Worm (Caenorhabditis elegans) whole organism, L4/young adult: ENCODE measurements around the gene hpl-2.

Experiments
- W03F9.2 ChIP-seq: fragments of 150-350 bp; optimal IDR thresholded peaks from 2 replicates; lab custom pipeline; 2014; ENCODE audit warnings: missing biosample characterization, missing genetic modification characterization
- dao-5 ChIP-seq: sonication (generic microtip); optimal IDR thresholded peaks from 2 replicates; lab custom pipeline; 2016; ENCODE audit warnings: missing genotype, missing genetic modification characterization, moderate library complexity, missing compliant biosample characterization
- him-1 ChIP-seq: sonication (generic microtip); optimal IDR thresholded peaks from 2 replicates; lab custom pipeline; 2016; ENCODE audit warnings: missing genotype, missing genetic modification reagents, missing genetic modification characterization, missing compliant biosample characterization

- TF ChIP-seq him-1 (tag; lab: Kevin White, UChicago) (no peak), W03F9.2 (tag; lab: Kevin White, UChicago) (no peak), dao-5 (no peak)
These were observed 48.8 kb downstream of the hpl-2 start for ce11 chrIII:10706481-10706880.
